Worm (Caenorhabditis elegans) whole organism, L1 larva: Measurements from ENCODE around the gene ctsa-1.1.

Experiments used
- C16A3.4 ChIP-seq: fragments of 150-350 bp; optimal IDR thresholded peaks from 2 replicates; lab custom pipeline; 2014; ENCODE audit warnings: missing biosample characterization, missing genetic modification characterization
- F16B12.6 ChIP-seq: fragments of 150-350 bp; optimal IDR thresholded peaks from 2 replicates; lab custom pipeline; 2014; ENCODE audit warnings: missing biosample characterization, missing genetic modification characterization
- alr-1 ChIP-seq: fragments of 200-800 bp; sonication (Bioruptor generic); optimal IDR thresholded peaks from 2 replicates; lab custom pipeline; 2018; ENCODE audit warnings: borderline replicate concordance, mild to moderate bottlenecking, missing genetic modification characterization, missing compliant biosample characterization
- aly-2 ChIP-seq: fragments of 150-350 bp; optimal IDR thresholded peaks from 2 replicates; lab custom pipeline; 2014; ENCODE audit warnings: missing biosample characterization, missing genetic modification characterization
- ama-1 ChIP-seq: fragments of 150-350 bp; optimal IDR thresholded peaks from 2 replicates; lab custom pipeline; 2014
- blmp-1 ChIP-seq: fragments of 150-350 bp; optimal IDR thresholded peaks from 2 replicates; lab custom pipeline; 2014; ENCODE audit warnings: missing biosample characterization, missing genetic modification characterization
- ceh-88 ChIP-seq: fragments of 200-800 bp; sonication (Bioruptor generic); IDR thresholded peaks from 2 replicates; pipeline ENCODE4 v1.3.6; 2022; ENCODE audit warnings: missing genetic modification characterization, missing compliant biosample characterization
- ceh-90 ChIP-seq: sonication (generic microtip); optimal IDR thresholded peaks from 2 replicates; lab custom pipeline; 2016; ENCODE audit warnings: missing genetic modification characterization, missing compliant biosample characterization
- ces-1 ChIP-seq: fragments of 150-350 bp; optimal IDR thresholded peaks from 2 replicates; lab custom pipeline; 2014; ENCODE audit warnings: missing biosample characterization, missing genetic modification reagents, missing genetic modification characterization
- dsc-1 ChIP-seq: sonication (generic microtip); optimal IDR thresholded peaks from 2 replicates; lab custom pipeline; 2016; ENCODE audit warnings: mild to moderate bottlenecking, missing genetic modification characterization, missing compliant biosample characterization
- efl-1 ChIP-seq, 4 experiments: fragments of 150-350 bp; optimal IDR thresholded peaks in 3 of 4; peaks in 1 of 4; 1 replicate in 1 of 4; 2 replicates in 3 of 4; lab custom pipeline; 2014; ENCODE audit warnings: missing biosample characterization in 2 of 4, missing genetic modification characterization in 2 of 4, missing genetic modification reagents in 2 of 4
- egl-13 ChIP-seq: sonication (generic microtip); optimal IDR thresholded peaks from 2 replicates; lab custom pipeline; 2016; ENCODE audit warnings: missing genotype, missing genetic modification reagents, missing genetic modification characterization, missing compliant biosample characterization
- elt-2 ChIP-seq: sonication (generic microtip); optimal IDR thresholded peaks from 2 replicates; lab custom pipeline; 2016; ENCODE audit warnings: missing genetic modification characterization, mild to moderate bottlenecking, inconsistent platforms, missing compliant biosample characterization, missing genetic modification reagents
- elt-3 ChIP-seq, 6 experiments: fragments of 150-350 bp in 1 of 6; sonication (generic microtip); optimal IDR thresholded peaks; 2 replicates each; lab custom pipeline; 2017 to 2018; ENCODE audit warnings: missing biosample characterization in 6 of 6, missing genetic modification characterization in 6 of 6, inconsistent platforms in 1 of 6
- ets-5 ChIP-seq: fragments of 200-800 bp; sonication (Bioruptor generic); IDR thresholded peaks from 2 replicates; pipeline ENCODE4 v1.3.6; 2022; ENCODE audit warnings: missing genetic modification characterization, missing compliant biosample characterization
- fkh-10 ChIP-seq: sonication (generic microtip); optimal IDR thresholded peaks from 2 replicates; lab custom pipeline; 2017; ENCODE audit warnings: missing biosample characterization, missing genetic modification reagents, missing genetic modification characterization
- fkh-8 ChIP-seq: sonication (generic microtip); optimal IDR thresholded peaks from 2 replicates; lab custom pipeline; 2016; ENCODE audit warnings: mild to moderate bottlenecking, missing genetic modification characterization, missing compliant biosample characterization
- hlh-4 ChIP-seq: sonication (generic microtip); optimal IDR thresholded peaks from 2 replicates; lab custom pipeline; 2016; ENCODE audit warnings: mild to moderate bottlenecking, missing genetic modification characterization, missing compliant biosample characterization
- isw-1 ChIP-seq: fragments of 200-800 bp; sonication (Bioruptor generic); IDR thresholded peaks from 2 replicates; pipeline ENCODE4 v1.3.6; 2022; ENCODE audit warnings: missing genetic modification characterization, missing compliant biosample characterization
- lin-13 ChIP-seq: fragments of 150-350 bp; optimal IDR thresholded peaks from 2 replicates; lab custom pipeline; 2014; ENCODE audit warnings: missing biosample characterization, missing genetic modification reagents, missing genetic modification characterization
- lin-14 ChIP-seq: fragments of 200-800 bp; sonication (Bioruptor generic); optimal IDR thresholded peaks from 2 replicates; lab custom pipeline; 2018; ENCODE audit warnings: mild to moderate bottlenecking, missing genetic modification characterization, moderate library complexity, missing compliant biosample characterization
- lin-39 ChIP-seq: fragments of 150-350 bp; optimal IDR thresholded peaks from 2 replicates; lab custom pipeline; 2014; ENCODE audit warnings: missing biosample characterization, missing genetic modification reagents, missing genetic modification characterization
- lir-3 ChIP-seq: sonication (generic microtip); optimal IDR thresholded peaks from 2 replicates; lab custom pipeline; 2016; ENCODE audit warnings: mild to moderate bottlenecking, missing genetic modification characterization, moderate library complexity, missing compliant biosample characterization; ENCODE audit not compliant: poor library complexity
- lsy-2 ChIP-seq, 2 experiments: fragments of 150-350 bp; optimal IDR thresholded peaks; 2 replicates each; lab custom pipeline; 2014; ENCODE audit warnings: missing biosample characterization in 2 of 2, missing genetic modification characterization in 2 of 2
- mab-9 ChIP-seq: fragments of 200-800 bp; sonication (Bioruptor generic); IDR thresholded peaks from 2 replicates; pipeline ENCODE4 v1.3.6; 2022; ENCODE audit warnings: missing genetic modification reagents, missing genetic modification characterization, missing compliant biosample characterization
- mdl-1 ChIP-seq, 2 experiments: fragments of 150-350 bp; optimal IDR thresholded peaks; 2 replicates each; lab custom pipeline; 2014 to 2017; ENCODE audit warnings: missing biosample characterization in 2 of 2, missing genetic modification characterization in 2 of 2, inconsistent platforms in 1 of 2
- mef-2 ChIP-seq: fragments of 150-350 bp; optimal IDR thresholded peaks from 2 replicates; lab custom pipeline; 2014; ENCODE audit warnings: missing biosample characterization, missing genetic modification characterization
- nhr-11 ChIP-seq: fragments of 150-350 bp; optimal IDR thresholded peaks from 2 replicates; lab custom pipeline; 2014; ENCODE audit warnings: missing biosample characterization, missing genetic modification characterization
- nhr-12 ChIP-seq: sonication (generic microtip); optimal IDR thresholded peaks from 2 replicates; lab custom pipeline; 2017; ENCODE audit warnings: missing biosample characterization, missing genetic modification characterization
- nhr-20 ChIP-seq: sonication (generic microtip); optimal IDR thresholded peaks from 2 replicates; lab custom pipeline; 2016; ENCODE audit warnings: mild to moderate bottlenecking, missing genetic modification characterization, missing compliant biosample characterization
- nhr-28 ChIP-seq: fragments of 150-350 bp; optimal IDR thresholded peaks from 2 replicates; lab custom pipeline; 2014; ENCODE audit warnings: missing biosample characterization, missing genetic modification characterization
- nhr-47 ChIP-seq: sonication (generic microtip); optimal IDR thresholded peaks from 2 replicates; lab custom pipeline; 2016; ENCODE audit warnings: mild to moderate bottlenecking, missing genetic modification characterization, moderate library complexity, missing compliant biosample characterization
- nhr-71 ChIP-seq: sonication (generic microtip); optimal IDR thresholded peaks from 2 replicates; lab custom pipeline; 2016; ENCODE audit warnings: mild to moderate bottlenecking, missing genetic modification characterization, moderate library complexity, missing compliant biosample characterization
- nhr-76 ChIP-seq: sonication (generic microtip); optimal IDR thresholded peaks from 2 replicates; lab custom pipeline; 2017; ENCODE audit warnings: missing biosample characterization, missing genetic modification characterization
- nhr-77 ChIP-seq: fragments of 150-350 bp; optimal IDR thresholded peaks from 2 replicates; lab custom pipeline; 2014; ENCODE audit warnings: missing biosample characterization, missing genetic modification characterization
- nhr-85 ChIP-seq: sonication (generic microtip); peaks from one replicate; lab custom pipeline; 2016; ENCODE audit warnings: missing genetic modification characterization, inconsistent platforms, missing compliant biosample characterization
- nhr-90 ChIP-seq: sonication (generic microtip); optimal IDR thresholded peaks from 2 replicates; lab custom pipeline; 2016; ENCODE audit warnings: mild to moderate bottlenecking, missing genetic modification characterization, missing compliant biosample characterization; ENCODE audit not compliant: poor library complexity
- pqm-1 ChIP-seq: sonication (generic microtip); optimal IDR thresholded peaks from 3 replicates; lab custom pipeline; 2017; ENCODE audit warnings: missing biosample characterization, missing genetic modification characterization
- rnt-1 ChIP-seq: sonication (generic microtip); optimal IDR thresholded peaks from 2 replicates; lab custom pipeline; 2016; ENCODE audit warnings: mild to moderate bottlenecking, missing genetic modification characterization, moderate library complexity, missing compliant biosample characterization
- skn-1 ChIP-seq: fragments of 150-350 bp; optimal IDR thresholded peaks from 2 replicates; lab custom pipeline; 2014; ENCODE audit warnings: missing biosample characterization, missing genetic modification characterization
- snu-23 ChIP-seq: sonication (generic microtip); optimal IDR thresholded peaks from 2 replicates; lab custom pipeline; 2016; ENCODE audit warnings: missing genetic modification characterization, missing compliant biosample characterization
- sup-37 ChIP-seq: fragments of 200-800 bp; sonication (Bioruptor generic); optimal IDR thresholded peaks from 2 replicates; lab custom pipeline; 2018; ENCODE audit warnings: mild to moderate bottlenecking, missing genetic modification characterization, missing compliant biosample characterization
- unc-30 ChIP-seq: sonication (generic microtip); optimal IDR thresholded peaks from 2 replicates; lab custom pipeline; 2017; ENCODE audit warnings: missing biosample characterization, missing genetic modification characterization
- unc-86 ChIP-seq: sonication (generic microtip); optimal IDR thresholded peaks from 2 replicates; lab custom pipeline; 2016; ENCODE audit warnings: missing genetic modification characterization, missing compliant biosample characterization
- unc-98 ChIP-seq: fragments of 200-800 bp; sonication (Bioruptor generic); IDR thresholded peaks from 2 replicates; pipeline ENCODE4 v1.3.6; 2022; ENCODE audit warnings: missing genetic modification characterization, missing compliant biosample characterization
- xbp-1 ChIP-seq: sonication (generic microtip); optimal IDR thresholded peaks from 2 replicates; lab custom pipeline; 2016; ENCODE audit warnings: missing genetic modification characterization, missing compliant biosample characterization
- zag-1 ChIP-seq: fragments of 150-350 bp; optimal IDR thresholded peaks from 2 replicates; lab custom pipeline; 2014; ENCODE audit warnings: missing biosample characterization, missing genetic modification characterization
- ztf-11 ChIP-seq, 2 experiments: sonication (generic microtip); optimal IDR thresholded peaks; 2 replicates each; lab custom pipeline; 2016 to 2017; ENCODE audit warnings: missing genetic modification characterization in 2 of 2, missing biosample characterization in 1 of 2, missing compliant biosample characterization in 1 of 2
- ztf-4 ChIP-seq: fragments of 150-350 bp; optimal IDR thresholded peaks from 2 replicates; lab custom pipeline; 2014; ENCODE audit warnings: missing biosample characterization, missing genetic modification characterization

Gene ctsa-1.1

ce11 chrII:4739984-4740462 lies 2.6 kb downstream of the ctsa-1.1 start, which contains the start of gene eas-1 (continued):
- TF ChIP-seq ztf-11 (tag; optimal IDR thresholded peaks at IDR 0.05; lab: Kevin White, UChicago) (peak in 1 of 2 experiments; percentile 88), lin-39 (tag; lab: Kevin White, UChicago) (peak; percentile 35), nhr-47 (peak; percentile 92), isw-1 (peak; percentile 81), ama-1 (lab: Kevin White, UChicago) (no peak), blmp-1 (tag; lab: Kevin White, UChicago) (peak; percentile 73), lsy-2 (tag; optimal IDR thresholded peaks at IDR 0.05; lab: Kevin White, UChicago) (peak; percentile 82 to 87), fkh-10 (GFP tag; lab: Kevin White, UChicago) (peak; percentile 25), dsc-1 (tag; lab: Kevin White, UChicago) (peak; percentile 86), nhr-85 (peak; percentile 88), nhr-11 (tag; lab: Kevin White, UChicago) (no peak), nhr-12 (tag; lab: Kevin White, UChicago) (no peak), hlh-4 (no peak), pqm-1 (tag; lab: Kevin White, UChicago) (no peak), nhr-76 (no peak), nhr-90 (peak; percentile 90), ceh-90 (tag; lab: Kevin White, UChicago) (peak; percentile 93), ceh-88 (GFP tag; lab: Robert Waterston, UW) (peak; percentile 57; the same call in 1 of the 2 replicates), rnt-1 (tag; lab: Kevin White, UChicago) (peak; percentile 98), unc-98 (GFP tag; lab: Robert Waterston, UW) (peak; percentile 85), mab-9 (GFP tag; lab: Robert Waterston, UW) (peak; percentile 69), nhr-28 (tag; lab: Kevin White, UChicago) (no peak), elt-3 (tag; optimal IDR thresholded peaks at IDR 0.05; lab: Kevin White, UChicago) (peak in 3 of 6 experiments; percentile 1 to 79 (median 19)), mdl-1 (tag; optimal IDR thresholded peaks at IDR 0.05; lab: Kevin White, UChicago) (peak; percentile 20 to 88), elt-2 (tag; lab: Kevin White, UChicago) (peak; percentile 91), lir-3 (tag; lab: Kevin White, UChicago) (peak; percentile 95), snu-23 (GFP tag; lab: Kevin White, UChicago) (peak; percentile 86), unc-86 (tag; lab: Kevin White, UChicago) (peak; percentile 75), unc-30 (tag; lab: Kevin White, UChicago) (no peak), lin-13 (peak; percentile 37), ztf-4 (tag; lab: Kevin White, UChicago) (no peak), C16A3.4 (tag; lab: Kevin White, UChicago) (peak; percentile 71), skn-1 (tag; lab: Kevin White, UChicago) (peak; percentile 78), nhr-77 (tag; lab: Kevin White, UChicago) (no peak), ces-1 (no peak), ets-5 (no peak), efl-1 (optimal IDR thresholded peaks at IDR 0.05; lab: Kevin White, UChicago) (peak; percentile 97 to 100), efl-1 (GFP tag; optimal IDR thresholded peaks at IDR 0.05 in 1 of 2; lab: Kevin White, UChicago) (peak; percentile 96 to 99), lin-14 (GFP tag; lab: Kevin White, UChicago) (peak; percentile 83), sup-37 (GFP tag; lab: Kevin White, UChicago) (no peak), nhr-20 (tag; lab: Kevin White, UChicago) (peak; percentile 86), alr-1 (tag; lab: Kevin White, UChicago) (no peak), xbp-1 (tag; lab: Kevin White, UChicago) (peak; percentile 97), mef-2 (tag; lab: Kevin White, UChicago) (peak; percentile 9), nhr-71 (tag; lab: Kevin White, UChicago) (peak; percentile 91), fkh-8 (tag; lab: Kevin White, UChicago) (peak; percentile 82), aly-2 (no peak), zag-1 (tag; lab: Kevin White, UChicago) (no peak), F16B12.6 (tag; lab: Kevin White, UChicago) (peak; percentile 81), egl-13 (tag; lab: Kevin White, UChicago) (peak; percentile 84)
